Fruit fly (Drosophila melanogaster) whole organism, embryonic: ENCODE data around the gene Hmr.

Experiments used
- ATbp ChIP-seq: fragments of 200-800 bp; sonication (Bioruptor generic); optimal IDR thresholded peaks from 2 replicates; lab custom pipeline; 2017; ENCODE audit warnings: missing biosample characterization, mild to moderate bottlenecking, missing genetic modification characterization, missing genetic modification reagents
- Awh ChIP-seq: fragments of 200-800 bp; sonication (Bioruptor generic); IDR thresholded peaks from 2 replicates; pipeline ENCODE4, ENCODE4 v1.3.6; 2022; ENCODE audit warnings: missing biosample characterization, missing genetic modification characterization
- Bgb ChIP-seq: fragments of 200-800 bp; sonication (Bioruptor generic); IDR thresholded peaks from 2 replicates; pipeline ENCODE4 v1.3.6; 2022; ENCODE audit warnings: missing biosample characterization, missing genetic modification characterization; ENCODE audit not compliant: partially characterized antibody
- CG10543 ChIP-seq: fragments of 200-800 bp; sonication (Bioruptor generic); optimal IDR thresholded peaks from 3 replicates; lab custom pipeline; 2017; ENCODE audit warnings: missing biosample characterization, mild to moderate bottlenecking, missing genetic modification characterization, moderate library complexity
- CG10654 ChIP-seq: fragments of 200-800 bp; sonication (Bioruptor generic); optimal IDR thresholded peaks from 2 replicates; lab custom pipeline; 2016; ENCODE audit warnings: missing biosample characterization, missing genetic modification characterization
- CG11696 ChIP-seq: fragments of 200-800 bp; sonication (Bioruptor generic); IDR thresholded peaks from 2 replicates; pipeline ENCODE4 v1.3.6; 2022; ENCODE audit warnings: missing biosample characterization, missing genetic modification characterization
- CG13894 ChIP-seq: fragments of 200-800 bp; sonication (Bioruptor generic); optimal IDR thresholded peaks from 3 replicates; lab custom pipeline; 2018; ENCODE audit warnings: missing biosample characterization, mild to moderate bottlenecking, missing genetic modification characterization, moderate library complexity
- CG14014 ChIP-seq: fragments of 200-800 bp; sonication (Bioruptor generic); IDR thresholded peaks from 2 replicates; pipeline ENCODE4 v1.3.6; 2022; ENCODE audit warnings: missing biosample characterization, missing genetic modification characterization
- CG15514 ChIP-seq: fragments of 200-800 bp; sonication (Bioruptor generic); optimal IDR thresholded peaks from 3 replicates; lab custom pipeline; 2017; ENCODE audit warnings: missing biosample characterization, missing genetic modification characterization, mild to moderate bottlenecking, moderate library complexity, missing genetic modification reagents
- CG18599 ChIP-seq: fragments of 200-800 bp; sonication (Bioruptor generic); optimal IDR thresholded peaks from 3 replicates; lab custom pipeline; 2017; ENCODE audit warnings: missing biosample characterization, missing genetic modification characterization, mild to moderate bottlenecking, moderate library complexity, missing genetic modification reagents
- CG3847 ChIP-seq: fragments of 200-800 bp; sonication (Bioruptor generic); IDR thresholded peaks from 2 replicates; pipeline ENCODE4 v1.3.6; 2022; ENCODE audit warnings: missing biosample characterization, missing genetic modification characterization
- CG4360 ChIP-seq: fragments of 200-800 bp; sonication (Bioruptor generic); IDR thresholded peaks from 2 replicates; pipeline ENCODE4 v1.3.6; 2022; ENCODE audit warnings: missing biosample characterization, missing genetic modification characterization
- CG7357 ChIP-seq: fragments of 200-800 bp; sonication (Bioruptor generic); IDR thresholded peaks from 3 replicates; pipeline ENCODE4 v1.3.6; 2022; ENCODE audit warnings: missing biosample characterization, missing genetic modification characterization
- CG8478 ChIP-seq: fragments of >200 bp; optimal IDR thresholded peaks from 2 replicates; lab custom pipeline; 2018
- CrebB ChIP-seq: fragments of 200-800 bp; sonication (Bioruptor generic); optimal IDR thresholded peaks from 3 replicates; lab custom pipeline; 2018; ENCODE audit warnings: missing biosample characterization, mild to moderate bottlenecking, missing genetic modification characterization
- D19B ChIP-seq: fragments of 200-800 bp; sonication (Bioruptor generic); optimal IDR thresholded peaks from 2 replicates; lab custom pipeline; 2017; ENCODE audit warnings: missing biosample characterization, mild to moderate bottlenecking, missing genetic modification characterization
- Deaf1 ChIP-seq: fragments of 200-800 bp; optimal IDR thresholded peaks from 3 replicates; lab custom pipeline; 2019; ENCODE audit warnings: missing biosample characterization, mild to moderate bottlenecking, missing genetic modification characterization, moderate library complexity
- Dfd ChIP-seq, 2 experiments: fragments of >200 bp; optimal IDR thresholded peaks; 2 replicates each; lab custom pipeline; 2017; ENCODE audit warnings: missing biosample characterization in 2 of 2, missing genetic modification characterization in 2 of 2
- E2f1 ChIP-seq: fragments of 200-800 bp; sonication (Bioruptor generic); IDR thresholded peaks from 2 replicates; pipeline ENCODE4 v1.3.6; 2022; ENCODE audit warnings: missing biosample characterization, missing genetic modification characterization
- Ets65A ChIP-seq: fragments of 200-800 bp; sonication (Bioruptor generic); peaks from one replicate; lab custom pipeline; 2016; ENCODE audit warnings: missing biosample characterization, missing genetic modification characterization
- HLH4C ChIP-seq: fragments of 200-800 bp; sonication (Bioruptor generic); IDR thresholded peaks from 3 replicates; pipeline ENCODE4 v1.3.6; 2022; ENCODE audit warnings: missing biosample characterization, missing genetic modification characterization; ENCODE audit not compliant: partially characterized antibody
- HLH54F ChIP-seq: fragments of 200-800 bp; sonication (Bioruptor generic); optimal IDR thresholded peaks from 3 replicates; lab custom pipeline; 2016; ENCODE audit warnings: missing biosample characterization, missing genetic modification characterization
- Hmr ChIP-seq: fragments of 200-800 bp; sonication (Bioruptor generic); optimal IDR thresholded peaks from 3 replicates; lab custom pipeline; 2017; ENCODE audit warnings: mild to moderate bottlenecking, missing biosample characterization, missing genetic modification reagents, missing genetic modification characterization
- Hr39 ChIP-seq: fragments of >200 bp; optimal IDR thresholded peaks from 2 replicates; lab custom pipeline; 2017
- MBD-R2 ChIP-seq: fragments of 200-800 bp; sonication (Bioruptor generic); IDR thresholded peaks from 2 replicates; pipeline ENCODE4 v1.3.6; 2022; ENCODE audit warnings: missing biosample characterization, missing genetic modification characterization
- Med ChIP-seq: fragments of 200-800 bp; sonication (Bioruptor generic); peaks from one replicate; lab custom pipeline; 2016; ENCODE audit warnings: missing biosample characterization, missing genetic modification characterization, mild to moderate bottlenecking, inconsistent platforms, moderate library complexity
- Sox102F ChIP-seq: fragments of 200-800 bp; sonication (Bioruptor generic); optimal IDR thresholded peaks from 2 replicates; lab custom pipeline; 2018; ENCODE audit warnings: missing biosample characterization, mild to moderate bottlenecking, missing genetic modification characterization, moderate library complexity
- Usf ChIP-seq: fragments of 200-800 bp; sonication (Bioruptor generic); optimal IDR thresholded peaks from 2 replicates; lab custom pipeline; 2017; ENCODE audit warnings: missing genotype, missing biosample characterization, missing genetic modification characterization
- abd-A ChIP-seq: fragments of 200-800 bp; sonication (Bioruptor generic); optimal IDR thresholded peaks from 3 replicates; lab custom pipeline; 2019; ENCODE audit warnings: missing biosample characterization, mild to moderate bottlenecking, missing genetic modification characterization, moderate library complexity
- ase ChIP-seq: fragments of 200-800 bp; sonication (Bioruptor generic); IDR thresholded peaks from 3 replicates; pipeline ENCODE4 v1.3.6; 2022; ENCODE audit warnings: missing biosample characterization, missing genetic modification characterization
- crol ChIP-seq: fragments of 200-800 bp; sonication (Bioruptor generic); IDR thresholded peaks from 2 replicates; pipeline ENCODE4 v1.3.6; 2022; ENCODE audit warnings: missing biosample characterization, missing genetic modification characterization
- dan ChIP-seq: fragments of 200-800 bp; sonication (Bioruptor generic); IDR thresholded peaks from 2 replicates; pipeline ENCODE4 v1.3.6; 2022; ENCODE audit warnings: missing biosample characterization, missing genetic modification characterization
- knrl ChIP-seq: fragments of 200-800 bp; sonication (Bioruptor generic); IDR thresholded peaks from 3 replicates; pipeline ENCODE4 v1.3.6; 2022; ENCODE audit warnings: missing biosample characterization, missing genetic modification characterization; ENCODE audit not compliant: partially characterized antibody
- pan ChIP-seq, 4 experiments: fragments of >200 bp in 3 of 4; fragments of 200-800 bp in 1 of 4; sonication (Bioruptor generic) in 1 of 4; optimal IDR thresholded peaks in 3 of 4; IDR thresholded peaks in 1 of 4; 2 replicates each; pipeline versions ENCODE4 v1.3.6 to Lab custom; 2017 to 2022; ENCODE audit warnings: missing biosample characterization in 2 of 4, missing genetic modification characterization in 2 of 4, mixed read lengths in 1 of 4
- sens ChIP-seq: fragments of 200-800 bp; sonication (Bioruptor generic); peaks from one replicate; lab custom pipeline; 2016; ENCODE audit warnings: missing biosample characterization, missing genetic modification characterization
- ssp ChIP-seq: fragments of 200-800 bp; sonication (Bioruptor generic); IDR thresholded peaks from 2 replicates; pipeline ENCODE4 v1.3.6; 2022; ENCODE audit warnings: missing biosample characterization, missing genetic modification characterization
- toy ChIP-seq: fragments of 200-800 bp; sonication (Bioruptor generic); IDR thresholded peaks from 2 replicates; pipeline ENCODE4 v1.3.6; 2022; ENCODE audit warnings: missing biosample characterization, missing genetic modification characterization
- trem ChIP-seq: fragments of 200-800 bp; optimal IDR thresholded peaks from 3 replicates; lab custom pipeline; 2019; ENCODE audit warnings: missing biosample characterization, mild to moderate bottlenecking, missing genetic modification characterization, moderate library complexity

The Hmr gene

dm6 chrX:10618491-10618890 is 22.8 kb upstream of the Hmr start:
- TF ChIP-seq ATbp (GFP tag; lab: Kevin White, UChicago) (no peak), CG4360 (GFP tag; lab: Robert Waterston, UW) (peak; percentile 31; the same call in 1 of the 2 replicates)

dm6 chrX:10615215-10615614 is 19.6 kb upstream of the Hmr start:
- TF ChIP-seq Med (peak; percentile 16), Ets65A (GFP tag; lab: Kevin White, UChicago) (peak; percentile 47), CG10654 (GFP tag; lab: Kevin White, UChicago) (no peak), knrl (GFP tag; lab: Robert Waterston, UW) (no peak)
- TF ChIP-seq, all 482 proteins: peak for 2

dm6 chrX:10613568-10613967 is 17.9 kb upstream of the Hmr start:
- TF ChIP-seq CG11696 (GFP tag; lab: Robert Waterston, UW) (peak; percentile 49; the same call in 1 of the 2 replicates), ase (GFP tag; lab: Robert Waterston, UW) (no peak), crol (peak; percentile 64), abd-A (peak; percentile 97), CrebB (no peak), Hmr (peak; percentile 9), Usf (GFP tag; lab: Kevin White, UChicago) (no peak), Ets65A (GFP tag; lab: Kevin White, UChicago) (peak; percentile 58), CG13894 (tag; lab: Kevin White, UChicago) (peak; percentile 56), CG18599 (GFP tag; lab: Kevin White, UChicago) (peak; percentile 25), toy (GFP tag; lab: Robert Waterston, UW) (no peak), Sox102F (GFP tag; lab: Kevin White, UChicago) (no peak), trem (no peak), D19B (GFP tag; lab: Kevin White, UChicago) (no peak), Bgb (0 out of 2 replicates have a peak, but pooled peaks have one; percentile 14), CG15514 (peak; percentile 97), MBD-R2 (GFP tag; lab: Robert Waterston, UW) (no peak), Deaf1 (peak; percentile 29), CG10543 (GFP tag; lab: Kevin White, UChicago) (peak; percentile 1), E2f1 (no peak)

dm6 chrX:10607629-10608028 is 12.0 kb upstream of the Hmr start:
- TF ChIP-seq Awh (GFP tag; lab: Robert Waterston, UW): no peak
- no peak for TF ChIP-seq CG8478 (lab: Kevin White, UChicago)
- TF ChIP-seq CG3847 (GFP tag; lab: Robert Waterston, UW): no peak
- no peak for TF ChIP-seq CG14014 (GFP tag; lab: Robert Waterston, UW)
- peak in 1 of 2 experiments; percentile 16 for TF ChIP-seq Dfd (GFP tag; optimal IDR thresholded peaks at IDR 0.05; lab: Kevin White, UChicago)
- TF ChIP-seq Ets65A (GFP tag; lab: Kevin White, UChicago): peak; percentile 10
- no peak for TF ChIP-seq HLH4C
- no peak for TF ChIP-seq ssp (GFP tag; lab: Robert Waterston, UW)
- TF ChIP-seq CG7357 (GFP tag; lab: Robert Waterston, UW): no peak
- peak; percentile 19 for TF ChIP-seq Med

- TF ChIP-seq Hr39 (lab: Kevin White, UChicago) (peak; percentile 93), pan (optimal IDR thresholded peaks at IDR 0.05; lab: Kevin White, UChicago) (no peak), pan (GFP tag; optimal IDR thresholded peaks at IDR 0.05 in 1 of 2, IDR thresholded peaks at IDR 0.05 in 1 of 2) (peak in 1 of 2 experiments; percentile 21), dan (GFP tag; lab: Robert Waterston, UW) (no peak), sens (peak; percentile 34), HLH54F (GFP tag; lab: Kevin White, UChicago) (no peak)
These were observed 11.3 kb upstream of the Hmr start for dm6 chrX:10606889-10607478.
